Worm (Caenorhabditis elegans) whole organism, late embryonic: Measurements from ENCODE around the gene dlat-1.

Source experiments
- ama-1 ChIP-seq: fragments of 150-350 bp; optimal IDR thresholded peaks from 2 replicates; lab custom pipeline; 2014
- ceh-48 ChIP-seq: sonication (generic microtip); optimal IDR thresholded peaks from 2 replicates; lab custom pipeline; 2016; ENCODE audit warnings: missing genetic modification characterization, inconsistent platforms, missing compliant biosample characterization
- dve-1 ChIP-seq: sonication (generic microtip); optimal IDR thresholded peaks from 2 replicates; lab custom pipeline; 2017; ENCODE audit warnings: antibody characterized with exemption, mild to moderate bottlenecking, missing genetic modification characterization, missing compliant biosample characterization
- elt-2 ChIP-seq: sonication (generic microtip); optimal IDR thresholded peaks from 2 replicates; lab custom pipeline; 2016; ENCODE audit warnings: missing genetic modification reagents, missing genetic modification characterization, missing compliant biosample characterization
- ets-4 ChIP-seq: sonication (generic microtip); optimal IDR thresholded peaks from 2 replicates; lab custom pipeline; 2016; ENCODE audit warnings: missing genetic modification characterization, missing compliant biosample characterization
- eyg-1 ChIP-seq: sonication (generic microtip); optimal IDR thresholded peaks from 2 replicates; lab custom pipeline; 2016; ENCODE audit warnings: missing genotype, missing genetic modification characterization, missing compliant biosample characterization
- hlh-8 ChIP-seq: sonication (generic microtip); optimal IDR thresholded peaks from 2 replicates; lab custom pipeline; 2016; ENCODE audit warnings: missing genotype, missing genetic modification characterization, missing compliant biosample characterization
- pax-1 ChIP-seq: fragments of 150-350 bp; optimal IDR thresholded peaks from 2 replicates; lab custom pipeline; 2014; ENCODE audit warnings: missing biosample characterization, missing genetic modification characterization
- pha-4 ChIP-seq: fragments of 150-350 bp; optimal IDR thresholded peaks from 2 replicates; lab custom pipeline; 2018; ENCODE audit warnings: missing biosample characterization, missing genetic modification reagents, missing genetic modification characterization
- pqm-1 ChIP-seq: sonication (generic microtip); optimal IDR thresholded peaks from 2 replicates; lab custom pipeline; 2016; ENCODE audit warnings: missing genetic modification characterization, missing compliant biosample characterization
- rnt-1 ChIP-seq: sonication (generic microtip); optimal IDR thresholded peaks from 2 replicates; lab custom pipeline; 2016; ENCODE audit warnings: missing genetic modification characterization, missing compliant biosample characterization
- ttx-3 ChIP-seq: sonication (generic microtip); optimal IDR thresholded peaks from 2 replicates; lab custom pipeline; 2016; ENCODE audit warnings: missing genetic modification reagents, missing genetic modification characterization, missing compliant biosample characterization

- no peak for TF ChIP-seq ama-1 (lab: Kevin White, UChicago)
- no peak for TF ChIP-seq dve-1 (tag; lab: Kevin White, UChicago)
- no peak for TF ChIP-seq pax-1 (tag; lab: Kevin White, UChicago)
- no peak for TF ChIP-seq elt-2 (tag; lab: Kevin White, UChicago)
- no peak for TF ChIP-seq ets-4 (tag; lab: Kevin White, UChicago)
- TF ChIP-seq pqm-1 (tag; lab: Kevin White, UChicago): no peak
- no peak for TF ChIP-seq hlh-8 (tag; lab: Kevin White, UChicago)
- no peak for TF ChIP-seq ttx-3 (tag; lab: Kevin White, UChicago)
- no peak for TF ChIP-seq eyg-1
- TF ChIP-seq ceh-48 (tag; lab: Kevin White, UChicago): no peak
- no peak for TF ChIP-seq pha-4 (tag; lab: Kevin White, UChicago)
- TF ChIP-seq rnt-1: no peak
Observed at ce11 chrV:14448669-14449068, 1.6 kb upstream of the dlat-1 start.
